Fruit fly (Drosophila melanogaster) whole organism, embryonic: ENCODE results near the gene CG34434.

Source experiments
- Adf1 ChIP-seq: fragments of 200-800 bp; sonication (Bioruptor generic); IDR thresholded peaks from 2 replicates; pipeline ENCODE4 v1.3.6; 2022; ENCODE audit warnings: missing biosample characterization, missing genetic modification characterization
- Bteb2 ChIP-seq: fragments of 200-800 bp; sonication (Bioruptor generic); optimal IDR thresholded peaks from 2 replicates; lab custom pipeline; 2016; ENCODE audit warnings: missing biosample characterization, missing genetic modification characterization
- CG6254 ChIP-seq: fragments of 200-800 bp; sonication (Bioruptor generic); optimal IDR thresholded peaks from 3 replicates; lab custom pipeline; 2017; ENCODE audit warnings: mild to moderate bottlenecking, missing biosample characterization, missing genetic modification reagents, missing genetic modification characterization
- CG8478 ChIP-seq: fragments of >200 bp; optimal IDR thresholded peaks from 2 replicates; lab custom pipeline; 2018
- Fer3 ChIP-seq: fragments of 200-800 bp; sonication (Bioruptor generic); optimal IDR thresholded peaks from 2 replicates; lab custom pipeline; 2018; ENCODE audit warnings: missing biosample characterization, mild to moderate bottlenecking, missing genetic modification characterization, moderate library complexity
- Gug ChIP-seq: fragments of 200-800 bp; sonication (Bioruptor generic); IDR thresholded peaks from 4 replicates; pipeline ENCODE4 v1.3.6; 2022; ENCODE audit warnings: missing biosample characterization, missing genetic modification characterization
- Hr51 ChIP-seq, 2 experiments: fragments of 200-800 bp; sonication (Bioruptor generic); optimal IDR thresholded peaks; 2 replicates in 1 of 2; 3 replicates in 1 of 2; lab custom pipeline; 2016 to 2018; ENCODE audit warnings: missing biosample characterization in 2 of 2, missing genetic modification characterization in 2 of 2, mild to moderate bottlenecking in 1 of 2, moderate library complexity in 1 of 2
- ato ChIP-seq: fragments of 200-800 bp; sonication (Bioruptor generic); IDR thresholded peaks from 2 replicates; pipeline ENCODE4 v1.3.6; 2022; ENCODE audit warnings: missing biosample characterization, missing genetic modification characterization; ENCODE audit not compliant: partially characterized antibody
- bab2 ChIP-seq: fragments of 200-800 bp; sonication (Bioruptor generic); optimal IDR thresholded peaks from 2 replicates; lab custom pipeline; 2016; ENCODE audit warnings: missing biosample characterization, missing genetic modification characterization
- grau ChIP-seq: fragments of 200-800 bp; optimal IDR thresholded peaks from 3 replicates; lab custom pipeline; 2019; ENCODE audit warnings: missing biosample characterization, mild to moderate bottlenecking, missing genetic modification characterization, moderate library complexity
- gro ChIP-seq: fragments of 200-800 bp; sonication (Bioruptor generic); optimal IDR thresholded peaks from 2 replicates; lab custom pipeline; 2016; ENCODE audit warnings: missing biosample characterization, missing genetic modification characterization
- psq ChIP-seq: fragments of 200-800 bp; sonication (Bioruptor generic); optimal IDR thresholded peaks from 2 replicates; lab custom pipeline; 2017; ENCODE audit warnings: missing biosample characterization, missing genetic modification characterization
- sd ChIP-seq: fragments of 200-800 bp; sonication (Bioruptor generic); optimal IDR thresholded peaks from 3 replicates; lab custom pipeline; 2018; ENCODE audit warnings: missing biosample characterization, mild to moderate bottlenecking, missing genetic modification characterization, moderate library complexity
- sens-2 ChIP-seq: fragments of 200-800 bp; sonication (Bioruptor generic); IDR thresholded peaks from 2 replicates; pipeline ENCODE4 v1.3.6; 2022; ENCODE audit warnings: missing biosample characterization, missing genetic modification characterization

DNA sequence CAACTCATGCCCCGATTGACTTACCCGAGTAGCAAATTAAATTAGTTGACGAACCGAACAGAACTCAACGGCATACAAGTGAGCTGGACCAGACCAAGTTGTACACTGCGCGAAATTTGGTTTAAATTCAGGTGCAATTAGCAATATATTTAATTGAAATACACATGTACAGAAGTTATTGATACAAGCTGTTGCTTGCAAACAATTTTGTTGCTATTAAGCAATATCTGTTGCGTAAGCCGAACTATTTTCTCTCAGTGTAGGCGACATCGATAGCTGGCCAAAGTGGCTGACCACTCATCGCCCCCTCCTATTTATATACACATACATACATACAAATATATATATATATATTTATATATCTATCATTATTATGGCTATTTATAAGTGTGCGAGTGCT is 12.0 kb downstream of the CG34434 start:
- TF ChIP-seq Adf1 (GFP tag; lab: Robert Waterston, UW): no peak
- TF ChIP-seq grau (tag; lab: Kevin White, UChicago): peak; percentile 45
- TF ChIP-seq psq (GFP tag; lab: Kevin White, UChicago): no peak
- no peak for TF ChIP-seq CG6254 (GFP tag; lab: Kevin White, UChicago)
- no peak for TF ChIP-seq ato (GFP tag; lab: Robert Waterston, UW)
- TF ChIP-seq gro: no peak
- TF ChIP-seq Hr51 (GFP tag; optimal IDR thresholded peaks at IDR 0.05; lab: Kevin White, UChicago): no peak
- TF ChIP-seq Gug (GFP tag; lab: Robert Waterston, UW): peak; percentile 30; the same call in 1 of the 4 replicates
- no peak for TF ChIP-seq CG8478 (lab: Kevin White, UChicago)
- TF ChIP-seq bab2: peak; percentile 28
- TF ChIP-seq sd (tag; lab: Kevin White, UChicago): no peak
- 0 out of 2 replicates have a peak, but pooled peaks have one; percentile 11 for TF ChIP-seq sens-2 (GFP tag; lab: Robert Waterston, UW)
- TF ChIP-seq Fer3: peak; percentile 14
- no peak for TF ChIP-seq Bteb2 (GFP tag; lab: Kevin White, UChicago)
